Fruit fly (Drosophila melanogaster): ENCODE results near the gene Ids.

Gene Ids

dm6 chr3L:3390525-3390924 is 12.5 kb downstream of the Ids start:
- TF ChIP-seq fru (GFP tag; optimal IDR thresholded peaks at IDR 0.05) (peak; percentile 2), h (GFP tag; optimal IDR thresholded peaks at IDR 0.05) (peak; percentile 8), woc (GFP tag; optimal IDR thresholded peaks at IDR 0.05) (no peak), foxo (GFP tag; optimal IDR thresholded peaks at IDR 0.05) (no peak)

- TF ChIP-seq dmrt93B (GFP tag; optimal IDR thresholded peaks at IDR 0.05) = peak; percentile 30
- TF ChIP-seq Hnf4 (GFP tag; optimal IDR thresholded peaks at IDR 0.05) = peak; percentile 6
- peak; percentile 75 for TF ChIP-seq h (GFP tag; optimal IDR thresholded peaks at IDR 0.05)
- no peak for TF ChIP-seq Mio (GFP tag; optimal IDR thresholded peaks at IDR 0.05)
- no peak for TF ChIP-seq usp (GFP tag; optimal IDR thresholded peaks at IDR 0.05)
- peak; percentile 77 for TF ChIP-seq ey (GFP tag; optimal IDR thresholded peaks at IDR 0.05)
- peak; percentile 60 for TF ChIP-seq rgr (GFP tag; optimal IDR thresholded peaks at IDR 0.05)
- no peak for TF ChIP-seq jim (GFP tag; optimal IDR thresholded peaks at IDR 0.05)
- TF ChIP-seq Vsx2 (GFP tag; optimal IDR thresholded peaks at IDR 0.05; ENCODE audit: partially characterized antibody) = no peak
- no peak for TF ChIP-seq CrebA (GFP tag; optimal IDR thresholded peaks at IDR 0.05; ENCODE audit: borderline replicate concordance)
- no peak for TF ChIP-seq brk (GFP tag; optimal IDR thresholded peaks at IDR 0.05)
- no peak for TF ChIP-seq Myc (optimal IDR thresholded peaks at IDR 0.05)
- peak; percentile 53 for TF ChIP-seq psq (GFP tag; optimal IDR thresholded peaks at IDR 0.05)
- TF ChIP-seq Dfd (GFP tag; optimal IDR thresholded peaks at IDR 0.05) = no peak
- TF ChIP-seq br (GFP tag; optimal IDR thresholded peaks at IDR 0.05) = peak; percentile 66
- TF ChIP-seq Hr78 (GFP tag; optimal IDR thresholded peaks at IDR 0.05) = no peak
- TF ChIP-seq fru (GFP tag; optimal IDR thresholded peaks at IDR 0.05) = peak; percentile 79
- no peak for TF ChIP-seq lola (GFP tag; optimal IDR thresholded peaks at IDR 0.05)
- TF ChIP-seq pan (optimal IDR thresholded peaks at IDR 0.05) = no peak
- no peak for TF ChIP-seq CG32264 (GFP tag; optimal IDR thresholded peaks at IDR 0.05)
- TF ChIP-seq Rel (GFP tag; optimal IDR thresholded peaks at IDR 0.05) = no peak
- no peak for TF ChIP-seq Rel (tag; optimal IDR thresholded peaks at IDR 0.05)
- peak; percentile 64 for TF ChIP-seq woc (GFP tag; optimal IDR thresholded peaks at IDR 0.05)
- TF ChIP-seq HLH106 (tag; optimal IDR thresholded peaks at IDR 0.05) = peak; percentile 54
- TF ChIP-seq GATAd (GFP tag; optimal IDR thresholded peaks at IDR 0.05) = no peak
- TF ChIP-seq OdsH (GFP tag; optimal IDR thresholded peaks at IDR 0.05) = peak; percentile 72
- peak in 1 of 2 experiments; percentile 64 for TF ChIP-seq foxo (GFP tag; optimal IDR thresholded peaks at IDR 0.05)
- no peak for TF ChIP-seq Hr83 (GFP tag; optimal IDR thresholded peaks at IDR 0.05; ENCODE audit: poor library complexity, severe bottlenecking)
- TF ChIP-seq Sp1 (GFP tag; optimal IDR thresholded peaks at IDR 0.05) = peak; percentile 57
- no peak for TF ChIP-seq CG9705 (GFP tag; optimal IDR thresholded peaks at IDR 0.05)
Measured at dm6 chr3L:3391871-3392270, 13.8 kb downstream of the Ids start.

dm6 chr3L:3393951-3394834 is 16.1 kb downstream of the Ids start:
- TF ChIP-seq h (GFP tag; optimal IDR thresholded peaks at IDR 0.05) (no peak), OdsH (GFP tag; optimal IDR thresholded peaks at IDR 0.05) (no peak), Dif (GFP tag; optimal IDR thresholded peaks at IDR 0.05; ENCODE audit: partially characterized antibody) (no peak), Vsx2 (GFP tag; optimal IDR thresholded peaks at IDR 0.05; ENCODE audit: partially characterized antibody) (no peak), GATAd (GFP tag; optimal IDR thresholded peaks at IDR 0.05) (no peak), Hnf4 (GFP tag; optimal IDR thresholded peaks at IDR 0.05) (peak; percentile 55), tai (GFP tag; optimal IDR thresholded peaks at IDR 0.05) (no peak), N (GFP tag; optimal IDR thresholded peaks at IDR 0.05) (no peak), dmrt93B (GFP tag; optimal IDR thresholded peaks at IDR 0.05) (peak; percentile 75), HLH106 (tag; optimal IDR thresholded peaks at IDR 0.05) (peak; percentile 95), Hr78 (GFP tag; optimal IDR thresholded peaks at IDR 0.05) (no peak), Mio (GFP tag; optimal IDR thresholded peaks at IDR 0.05) (no peak), dsf (GFP tag; optimal IDR thresholded peaks at IDR 0.05; ENCODE audit: borderline replicate concordance) (no peak), CG32264 (GFP tag; optimal IDR thresholded peaks at IDR 0.05) (peak; percentile 85), rgr (GFP tag; optimal IDR thresholded peaks at IDR 0.05) (no peak), Jra (GFP tag; optimal IDR thresholded peaks at IDR 0.05) (peak; percentile 81), Myc (optimal IDR thresholded peaks at IDR 0.05) (no peak), br (GFP tag; optimal IDR thresholded peaks at IDR 0.05) (no peak), brk (GFP tag; optimal IDR thresholded peaks at IDR 0.05) (no peak), lola (GFP tag; optimal IDR thresholded peaks at IDR 0.05) (no peak), woc (GFP tag; optimal IDR thresholded peaks at IDR 0.05) (peak; percentile 99), pan (optimal IDR thresholded peaks at IDR 0.05) (no peak), Hr83 (GFP tag; optimal IDR thresholded peaks at IDR 0.05; ENCODE audit: poor library complexity, severe bottlenecking) (no peak), jim (GFP tag; optimal IDR thresholded peaks at IDR 0.05) (no peak), foxo (GFP tag; optimal IDR thresholded peaks at IDR 0.05) (peak; percentile 36 to 93), sage (GFP tag; optimal IDR thresholded peaks at IDR 0.05) (peak; percentile 26), Sp1 (GFP tag; optimal IDR thresholded peaks at IDR 0.05) (peak; percentile 95), usp (GFP tag; optimal IDR thresholded peaks at IDR 0.05) (no peak), psq (GFP tag; optimal IDR thresholded peaks at IDR 0.05) (peak; percentile 98), Abd-B (GFP tag; optimal IDR thresholded peaks at IDR 0.05) (no peak), CrebA (GFP tag; optimal IDR thresholded peaks at IDR 0.05; ENCODE audit: borderline replicate concordance) (no peak), CG9705 (GFP tag; optimal IDR thresholded peaks at IDR 0.05) (peak; percentile 90), fru (GFP tag; optimal IDR thresholded peaks at IDR 0.05) (peak; percentile 97), sv (GFP tag; optimal IDR thresholded peaks at IDR 0.05) (no peak), dl (GFP tag; optimal IDR thresholded peaks at IDR 0.05; ENCODE audit: insufficient read depth in 1 of 2, partially characterized antibody in 2 of 2) (no peak), ey (GFP tag; optimal IDR thresholded peaks at IDR 0.05) (no peak), Rel (GFP tag; optimal IDR thresholded peaks at IDR 0.05) (no peak), Rel (tag; optimal IDR thresholded peaks at IDR 0.05) (peak; percentile 84), Dfd (GFP tag; optimal IDR thresholded peaks at IDR 0.05) (peak; percentile 64)
